Worm (Caenorhabditis elegans): ENCODE results near the gene ptr-1.
A peak's percentile ranks its signal among the peaks of the same experiment; 100 is the strongest.

Gene ptr-1

ce11 chrV:9194055-9194454 lies 12.5 kb upstream of the ptr-1 start:
- peak; percentile 93 for TF ChIP-seq unc-42 (tag; optimal IDR thresholded peaks at IDR 0.05)
- no peak for TF ChIP-seq pag-3 (tag; optimal IDR thresholded peaks at IDR 0.05; ENCODE audit: borderline replicate concordance)

ce11 chrV:9191406-9191805 lies 9.9 kb upstream of the ptr-1 start, which contains the start of gene sphr-1:
TSS of gene sphr-1 (plus strand) at chrV:9191610.
- TF ChIP-seq nhr-232 (tag; optimal IDR thresholded peaks at IDR 0.05) (no peak), ceh-24 (tag; optimal IDR thresholded peaks at IDR 0.05) (no peak), pag-3 (tag; optimal IDR thresholded peaks at IDR 0.05; ENCODE audit: borderline replicate concordance) (no peak), C08G9.2 (tag; optimal IDR thresholded peaks at IDR 0.05) (no peak), npax-4 (tag; optimal IDR thresholded peaks at IDR 0.05) (no peak), ceh-45 (GFP tag; IDR thresholded peaks at IDR 0.05) (no peak), unc-42 (tag; optimal IDR thresholded peaks at IDR 0.05) (no peak), hlh-6 (tag; optimal IDR thresholded peaks at IDR 0.05) (no peak), unc-55 (GFP tag; optimal IDR thresholded peaks at IDR 0.05) (no peak), ref-2 (tag; optimal IDR thresholded peaks at IDR 0.05) (no peak), pros-1 (tag; optimal IDR thresholded peaks at IDR 0.05) (no peak), pha-2 (tag; optimal IDR thresholded peaks at IDR 0.05) (no peak), elt-2 (tag; optimal IDR thresholded peaks at IDR 0.05) (no peak)

- TF ChIP-seq ets-4 (tag; optimal IDR thresholded peaks at IDR 0.05) (no peak), ceh-45 (GFP tag; IDR thresholded peaks at IDR 0.05) (no peak), T23F11.4 (GFP tag; optimal IDR thresholded peaks at IDR 0.05) (no peak)
Observed at ce11 chrV:9186028-9186427, 4.5 kb upstream of the ptr-1 start.

- no peak for TF ChIP-seq hlh-15 (tag; optimal IDR thresholded peaks at IDR 0.05)
- no peak for TF ChIP-seq K09A11.1 (tag; optimal IDR thresholded peaks at IDR 0.05; ENCODE audit: insufficient read depth)
- TF ChIP-seq lin-11 (tag; optimal IDR thresholded peaks at IDR 0.05): no peak
- no peak for TF ChIP-seq ets-4 (tag; optimal IDR thresholded peaks at IDR 0.05)
- no peak for TF ChIP-seq ztf-16 (tag; optimal IDR thresholded peaks at IDR 0.05)
- peak; percentile 64 for TF ChIP-seq unc-42 (tag; optimal IDR thresholded peaks at IDR 0.05)
- no peak for TF ChIP-seq elt-2 (tag; optimal IDR thresholded peaks at IDR 0.05)
- no peak for TF ChIP-seq pha-2 (tag; optimal IDR thresholded peaks at IDR 0.05)
Observed at ce11 chrV:9183718-9184441, 2.4 kb upstream of the ptr-1 start.

ce11 chrV:9175218-9175837 lies 6.2 kb downstream of the ptr-1 start, which contains the start of gene spas-1:
TSS of gene spas-1 (plus strand) at chrV:9175789.
- TF ChIP-seq C08G9.2 (tag; optimal IDR thresholded peaks at IDR 0.05) (peak; percentile 3), dmd-4 (tag; optimal IDR thresholded peaks at IDR 0.05; ENCODE audit: borderline replicate concordance) (no peak), sdc-2 (tag; optimal IDR thresholded peaks at IDR 0.05) (peak; percentile 41), ceh-24 (tag; optimal IDR thresholded peaks at IDR 0.05) (no peak), nfya-1 (tag; optimal IDR thresholded peaks at IDR 0.05) (peak; percentile 76), sox-4 (tag; optimal IDR thresholded peaks at IDR 0.05) (peak; percentile 40), pat-9 (tag; optimal IDR thresholded peaks at IDR 0.05) (peak; percentile 60), ama-1 (optimal IDR thresholded peaks at IDR 0.05) (no peak), fkh-6 (tag; optimal IDR thresholded peaks at IDR 0.05) (peak; percentile 42), Y22D7AL.16 (tag; optimal IDR thresholded peaks at IDR 0.05) (no peak), ceh-9 (tag; optimal IDR thresholded peaks at IDR 0.05) (no peak), che-1 (tag; optimal IDR thresholded peaks at IDR 0.05) (peak; percentile 29), unc-3 (GFP tag; conservative IDR thresholded peaks at IDR 0.05) (no peak), unc-3 (tag; optimal IDR thresholded peaks at IDR 0.05) (peak; percentile 52), ahr-1 (tag; optimal IDR thresholded peaks at IDR 0.05) (no peak), ceh-48 (tag; optimal IDR thresholded peaks at IDR 0.05) (peak; percentile 96), rnt-1 (tag; optimal IDR thresholded peaks at IDR 0.05) (peak; percentile 41), nhr-232 (tag; optimal IDR thresholded peaks at IDR 0.05) (peak; percentile 26), hlh-30 (tag; optimal IDR thresholded peaks at IDR 0.05; ENCODE audit: insufficient read depth) (no peak), hlh-6 (tag; optimal IDR thresholded peaks at IDR 0.05) (no peak), eyg-1 (tag; optimal IDR thresholded peaks at IDR 0.05) (peak; percentile 13), ceh-45 (GFP tag; IDR thresholded peaks at IDR 0.05) (no peak), syd-9 (tag; optimal IDR thresholded peaks at IDR 0.05) (peak; percentile 52), K09A11.1 (tag; optimal IDR thresholded peaks at IDR 0.05; ENCODE audit: insufficient read depth) (peak; percentile 34), ceh-30 (tag; optimal IDR thresholded peaks at IDR 0.05) (peak; percentile 39), ref-2 (tag; optimal IDR thresholded peaks at IDR 0.05) (no peak), ceh-18 (tag; optimal IDR thresholded peaks at IDR 0.05) (peak; percentile 55), F13H6.1 (tag; optimal IDR thresholded peaks at IDR 0.05) (peak; percentile 22), odd-2 (tag; optimal IDR thresholded peaks at IDR 0.05) (no peak), unc-42 (tag; optimal IDR thresholded peaks at IDR 0.05) (no peak)
